Fruit fly (Drosophila melanogaster) whole organism, embryonic: Measurements from ENCODE around the gene Ndae1.

Source experiments
- Bteb2 ChIP-seq: fragments of 200-800 bp; sonication (Bioruptor generic); optimal IDR thresholded peaks from 2 replicates; lab custom pipeline; 2016; ENCODE audit warnings: missing biosample characterization, missing genetic modification characterization
- CG10209 ChIP-seq: fragments of 200-800 bp; sonication (Bioruptor generic); optimal IDR thresholded peaks from 3 replicates; lab custom pipeline; 2017; ENCODE audit warnings: missing biosample characterization, mild to moderate bottlenecking, missing genetic modification characterization, missing genetic modification reagents
- CG10543 ChIP-seq: fragments of 200-800 bp; sonication (Bioruptor generic); optimal IDR thresholded peaks from 3 replicates; lab custom pipeline; 2017; ENCODE audit warnings: missing biosample characterization, mild to moderate bottlenecking, missing genetic modification characterization, moderate library complexity
- CG11247 ChIP-seq: fragments of 200-800 bp; sonication (Bioruptor generic); IDR thresholded peaks from 2 replicates; pipeline ENCODE4 v1.3.6; 2022; ENCODE audit warnings: missing biosample characterization, missing genetic modification characterization
- CG11504 ChIP-seq: fragments of 200-800 bp; sonication (Bioruptor generic); optimal IDR thresholded peaks from 3 replicates; lab custom pipeline; 2019; ENCODE audit warnings: missing biosample characterization, mild to moderate bottlenecking, missing genetic modification characterization, moderate library complexity
- CG1529 ChIP-seq: fragments of 200-800 bp; sonication (Bioruptor generic); optimal IDR thresholded peaks from 3 replicates; lab custom pipeline; 2018; ENCODE audit warnings: missing biosample characterization, missing genetic modification characterization
- CG15696 ChIP-seq: fragments of 200-800 bp; sonication (Bioruptor generic); optimal IDR thresholded peaks from 2 replicates; lab custom pipeline; 2019; ENCODE audit warnings: missing biosample characterization, mild to moderate bottlenecking, missing genetic modification characterization, moderate library complexity
- CG16863 ChIP-seq: fragments of 200-800 bp; sonication (Bioruptor generic); optimal IDR thresholded peaks from 3 replicates; lab custom pipeline; 2016; ENCODE audit warnings: missing biosample characterization, missing genetic modification characterization
- CG17361 ChIP-seq: fragments of 200-800 bp; sonication (Bioruptor generic); IDR thresholded peaks from 3 replicates; pipeline ENCODE4 v1.3.6; 2022; ENCODE audit warnings: missing biosample characterization, missing genetic modification characterization
- CG18476 ChIP-seq: fragments of 200-800 bp; sonication (Bioruptor generic); optimal IDR thresholded peaks from 2 replicates; lab custom pipeline; 2016; ENCODE audit warnings: missing biosample characterization, mild to moderate bottlenecking, missing genetic modification characterization
- CG2199 ChIP-seq: fragments of 200-800 bp; sonication (Bioruptor generic); IDR thresholded peaks from 3 replicates; pipeline ENCODE4 v1.3.6; 2022; ENCODE audit warnings: missing biosample characterization, missing genetic modification characterization
- CG2678 ChIP-seq: fragments of 200-800 bp; sonication (Bioruptor generic); optimal IDR thresholded peaks from 3 replicates; lab custom pipeline; 2019; ENCODE audit warnings: missing biosample characterization, mild to moderate bottlenecking, missing genetic modification characterization, moderate library complexity
- CG30403 ChIP-seq: fragments of 200-800 bp; sonication (Bioruptor generic); optimal IDR thresholded peaks from 3 replicates; lab custom pipeline; 2016; ENCODE audit warnings: missing biosample characterization, missing genetic modification characterization
- CG33213 ChIP-seq: fragments of 200-800 bp; sonication (Bioruptor generic); optimal IDR thresholded peaks from 3 replicates; lab custom pipeline; 2016; ENCODE audit warnings: missing biosample characterization, missing genetic modification characterization
- CG33557 ChIP-seq: fragments of 200-800 bp; sonication (Bioruptor generic); optimal IDR thresholded peaks from 2 replicates; lab custom pipeline; 2019; ENCODE audit warnings: missing biosample characterization, mild to moderate bottlenecking, missing genetic modification characterization, moderate library complexity
- CG4424 ChIP-seq: fragments of 200-800 bp; sonication (Bioruptor generic); optimal IDR thresholded peaks from 3 replicates; lab custom pipeline; 2016; ENCODE audit warnings: missing biosample characterization, missing genetic modification characterization
- CG4820 ChIP-seq: fragments of 200-800 bp; sonication (Bioruptor generic); optimal IDR thresholded peaks from 3 replicates; lab custom pipeline; 2016; ENCODE audit warnings: missing biosample characterization, missing genetic modification characterization
- CG7271 ChIP-seq: fragments of 200-800 bp; sonication (Bioruptor generic); optimal IDR thresholded peaks from 2 replicates; lab custom pipeline; 2018; ENCODE audit warnings: missing biosample characterization, mild to moderate bottlenecking, missing genetic modification characterization, moderate library complexity
- CG7745 ChIP-seq: fragments of 200-800 bp; sonication (Bioruptor generic); optimal IDR thresholded peaks from 2 replicates; lab custom pipeline; 2018; ENCODE audit warnings: missing biosample characterization, mild to moderate bottlenecking, missing genetic modification characterization, moderate library complexity
- CG7963 ChIP-seq: fragments of 200-800 bp; sonication (Bioruptor generic); IDR thresholded peaks from 3 replicates; pipeline ENCODE4 v1.3.6; 2022; ENCODE audit warnings: missing biosample characterization, missing genetic modification characterization; ENCODE audit not compliant: partially characterized antibody
- CG8359 ChIP-seq: fragments of 200-800 bp; sonication (Bioruptor generic); optimal IDR thresholded peaks from 2 replicates; lab custom pipeline; 2017; ENCODE audit warnings: missing biosample characterization, mild to moderate bottlenecking, missing genetic modification characterization, borderline replicate concordance
- Camta ChIP-seq: fragments of 200-800 bp; sonication (Bioruptor generic); optimal IDR thresholded peaks from 2 replicates; lab custom pipeline; 2016; ENCODE audit warnings: missing biosample characterization, missing genetic modification characterization
- Chrac-16 ChIP-seq: fragments of 200-800 bp; sonication (Bioruptor generic); optimal IDR thresholded peaks from 3 replicates; lab custom pipeline; 2016; ENCODE audit warnings: missing biosample characterization, missing genetic modification characterization
- CoRest ChIP-seq: fragments of 200-800 bp; sonication (Bioruptor generic); optimal IDR thresholded peaks from 3 replicates; lab custom pipeline; 2018; ENCODE audit warnings: missing biosample characterization, mild to moderate bottlenecking, missing genetic modification characterization, moderate library complexity
- D ChIP-seq, 2 experiments: fragments of 200-800 bp in 1 of 2; fragments of >200 bp in 1 of 2; sonication (Bioruptor generic) in 1 of 2; optimal IDR thresholded peaks; 2 replicates in 1 of 2; 3 replicates in 1 of 2; lab custom pipeline; 2017; ENCODE audit warnings: mild to moderate bottlenecking in 1 of 2, missing biosample characterization in 1 of 2, missing genetic modification characterization in 1 of 2, missing genetic modification reagents in 1 of 2
- Deaf1 ChIP-seq: fragments of 200-800 bp; optimal IDR thresholded peaks from 3 replicates; lab custom pipeline; 2019; ENCODE audit warnings: missing biosample characterization, mild to moderate bottlenecking, missing genetic modification characterization, moderate library complexity
- Eip74EF ChIP-seq, 2 experiments: fragments of 200-800 bp in 1 of 2; fragments of >200 bp in 1 of 2; sonication (Bioruptor generic) in 1 of 2; optimal IDR thresholded peaks; 2 replicates each; lab custom pipeline; 2017 to 2019; ENCODE audit warnings: missing biosample characterization in 2 of 2, missing genetic modification characterization in 2 of 2, mild to moderate bottlenecking in 1 of 2, moderate library complexity in 1 of 2
- Six4 ChIP-seq: fragments of 200-800 bp; sonication (Bioruptor generic); optimal IDR thresholded peaks from 2 replicates; lab custom pipeline; 2016; ENCODE audit warnings: missing biosample characterization, missing genetic modification characterization
- Stat92E ChIP-seq, 3 experiments: fragments of >200 bp in 2 of 3; fragments of 200-800 bp in 1 of 3; sonication (Bioruptor generic) in 1 of 3; optimal IDR thresholded peaks; 2 replicates each; lab custom pipeline; 2017 to 2019; ENCODE audit warnings: missing biosample characterization in 3 of 3, missing genetic modification characterization in 3 of 3, mild to moderate bottlenecking in 1 of 3, moderate library complexity in 1 of 3
- ase ChIP-seq: fragments of 200-800 bp; sonication (Bioruptor generic); IDR thresholded peaks from 3 replicates; pipeline ENCODE4 v1.3.6; 2022; ENCODE audit warnings: missing biosample characterization, missing genetic modification characterization
- bab2 ChIP-seq: fragments of 200-800 bp; sonication (Bioruptor generic); optimal IDR thresholded peaks from 2 replicates; lab custom pipeline; 2016; ENCODE audit warnings: missing biosample characterization, missing genetic modification characterization
- ci ChIP-seq: fragments of 200-800 bp; sonication (Bioruptor generic); IDR thresholded peaks from 3 replicates; pipeline ENCODE4 v1.3.6; 2022; ENCODE audit warnings: missing biosample characterization, missing genetic modification characterization
- dmrt99B ChIP-seq: fragments of 200-800 bp; sonication (Bioruptor generic); optimal IDR thresholded peaks from 2 replicates; lab custom pipeline; 2018; ENCODE audit warnings: missing biosample characterization, mild to moderate bottlenecking, missing genetic modification characterization, moderate library complexity
- fd96Cb ChIP-seq: fragments of 200-800 bp; sonication (Bioruptor generic); optimal IDR thresholded peaks from 2 replicates; lab custom pipeline; 2018; ENCODE audit warnings: missing biosample characterization, mild to moderate bottlenecking, missing genetic modification characterization, moderate library complexity
- gro ChIP-seq: fragments of 200-800 bp; sonication (Bioruptor generic); optimal IDR thresholded peaks from 2 replicates; lab custom pipeline; 2016; ENCODE audit warnings: missing biosample characterization, missing genetic modification characterization
- hkb ChIP-seq, 2 experiments: fragments of 200-800 bp in 1 of 2; fragments of >200 bp in 1 of 2; sonication (Bioruptor generic) in 1 of 2; IDR thresholded peaks in 1 of 2; optimal IDR thresholded peaks in 1 of 2; 2 replicates each; pipeline versions ENCODE4 v1.3.6 to Lab custom; 2017 to 2022; ENCODE audit warnings: missing biosample characterization in 1 of 2, missing genetic modification characterization in 1 of 2
- lbe ChIP-seq: fragments of 200-800 bp; sonication (Bioruptor generic); optimal IDR thresholded peaks from 2 replicates; lab custom pipeline; 2016; ENCODE audit warnings: missing biosample characterization, mild to moderate bottlenecking, missing genetic modification characterization
- lilli ChIP-seq: fragments of 200-800 bp; sonication (Bioruptor generic); optimal IDR thresholded peaks from 3 replicates; lab custom pipeline; 2016; ENCODE audit warnings: missing biosample characterization, missing genetic modification characterization
- maf-S ChIP-seq: fragments of 200-800 bp; sonication (Bioruptor generic); optimal IDR thresholded peaks from 2 replicates; lab custom pipeline; 2016; ENCODE audit warnings: missing biosample characterization, missing genetic modification characterization
- nmo ChIP-seq: fragments of 200-800 bp; sonication (Bioruptor generic); optimal IDR thresholded peaks from 2 replicates; lab custom pipeline; 2018; ENCODE audit warnings: missing biosample characterization, mild to moderate bottlenecking, missing genetic modification characterization, moderate library complexity
- oc ChIP-seq: fragments of 200-800 bp; sonication (Bioruptor generic); optimal IDR thresholded peaks from 2 replicates; lab custom pipeline; 2018; ENCODE audit warnings: missing biosample characterization, mild to moderate bottlenecking, missing genetic modification characterization, moderate library complexity
- p53 ChIP-seq: fragments of 200-800 bp; sonication (Bioruptor generic); optimal IDR thresholded peaks from 2 replicates; lab custom pipeline; 2016; ENCODE audit warnings: missing biosample characterization, missing genetic modification characterization
- pnt ChIP-seq: fragments of 200-800 bp; sonication (Bioruptor generic); optimal IDR thresholded peaks from 3 replicates; lab custom pipeline; 2016; ENCODE audit warnings: missing biosample characterization, missing genetic modification characterization
- salm ChIP-seq: fragments of 200-800 bp; sonication (Bioruptor generic); optimal IDR thresholded peaks from 2 replicates; lab custom pipeline; 2018; ENCODE audit warnings: missing biosample characterization, mild to moderate bottlenecking, missing genetic modification characterization
- sqz ChIP-seq: fragments of 200-800 bp; sonication (Bioruptor generic); optimal IDR thresholded peaks from 3 replicates; lab custom pipeline; 2018; ENCODE audit warnings: missing biosample characterization, mild to moderate bottlenecking, missing genetic modification characterization
- zen ChIP-seq: fragments of 200-800 bp; sonication (Bioruptor generic); optimal IDR thresholded peaks from 3 replicates; lab custom pipeline; 2018; ENCODE audit warnings: missing biosample characterization, mild to moderate bottlenecking, missing genetic modification characterization, moderate library complexity

Ndae1 gene

DNA sequence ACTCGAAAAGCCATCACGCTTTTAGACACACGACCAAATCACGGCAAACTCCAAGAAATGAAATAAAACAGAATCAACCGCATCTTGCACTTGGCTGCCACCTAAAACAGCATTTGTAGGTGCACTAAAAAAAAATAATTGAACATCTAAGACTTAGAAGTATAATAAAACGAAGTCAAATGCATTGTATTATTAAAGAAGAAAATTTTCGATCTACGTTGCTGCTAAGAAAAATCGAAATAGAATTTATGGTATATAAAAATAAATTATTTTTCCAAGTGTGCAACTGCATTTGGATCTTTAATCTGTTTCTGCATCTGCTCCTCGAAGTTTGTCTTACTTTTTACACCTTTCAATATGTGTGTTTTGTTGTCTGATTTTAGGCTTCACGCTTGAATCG, 21.1 kb upstream of the Ndae1 start (continued):
- TF ChIP-seq ase (GFP tag; lab: Robert Waterston, UW) (no peak), Stat92E (GFP tag; optimal IDR thresholded peaks at IDR 0.05; lab: Kevin White, UChicago) (peak in 1 of 3 experiments; percentile 58), CoRest (tag; lab: Kevin White, UChicago) (peak; percentile 45), lbe (GFP tag; lab: Kevin White, UChicago) (no peak), CG11247 (GFP tag; lab: Robert Waterston, UW) (no peak), lilli (GFP tag; lab: Kevin White, UChicago) (no peak), D (optimal IDR thresholded peaks at IDR 0.05; lab: Kevin White, UChicago) (no peak), D (GFP tag; optimal IDR thresholded peaks at IDR 0.05; lab: Kevin White, UChicago) (peak; percentile 52), CG7271 (tag; lab: Kevin White, UChicago) (peak; percentile 17), CG30403 (peak; percentile 33), CG4424 (GFP tag; lab: Kevin White, UChicago) (peak; percentile 54), CG4820 (GFP tag; lab: Kevin White, UChicago) (peak; percentile 62), pnt (GFP tag; lab: Kevin White, UChicago) (peak; percentile 10), CG7963 (GFP tag; lab: Robert Waterston, UW) (no peak), CG11504 (tag; lab: Kevin White, UChicago) (peak; percentile 58), Eip74EF (GFP tag; optimal IDR thresholded peaks at IDR 0.05; lab: Kevin White, UChicago) (peak in 1 of 2 experiments; percentile 24), nmo (GFP tag; lab: Kevin White, UChicago) (peak; percentile 76), CG2678 (tag; lab: Kevin White, UChicago) (peak; percentile 50), Bteb2 (GFP tag; lab: Kevin White, UChicago) (no peak), CG2199 (GFP tag; lab: Robert Waterston, UW) (no peak), CG15696 (tag; lab: Kevin White, UChicago) (peak; percentile 59), zen (tag; lab: Kevin White, UChicago) (peak; percentile 69), sqz (GFP tag; lab: Kevin White, UChicago) (peak; percentile 11), CG1529 (GFP tag; lab: Kevin White, UChicago) (peak; percentile 19), oc (tag; lab: Kevin White, UChicago) (peak; percentile 71), gro (no peak), CG16863 (GFP tag; lab: Kevin White, UChicago) (peak; percentile 17), CG33213 (GFP tag; lab: Kevin White, UChicago) (peak; percentile 0), CG17361 (GFP tag; lab: Robert Waterston, UW) (peak; percentile 71; the same call in 2 of the 3 replicates), CG10209 (GFP tag; lab: Kevin White, UChicago) (peak; percentile 26), bab2 (GFP tag; lab: Kevin White, UChicago) (peak; percentile 3), salm (tag; lab: Kevin White, UChicago) (no peak), Camta (peak; percentile 10), hkb (optimal IDR thresholded peaks at IDR 0.05; lab: Kevin White, UChicago) (no peak), hkb (GFP tag; IDR thresholded peaks at IDR 0.05; lab: Robert Waterston, UW) (peak; percentile 45; the same call in 1 of the 2 replicates), p53 (no peak), ci (peak; percentile 54; the same call in 1 of the 3 replicates), CG10543 (no peak), CG8359 (peak; percentile 28), Chrac-16 (peak; percentile 51), CG7745 (tag; lab: Kevin White, UChicago) (peak; percentile 49), CG18476 (GFP tag; lab: Kevin White, UChicago) (peak; percentile 40), Deaf1 (tag; lab: Kevin White, UChicago) (peak; percentile 4), dmrt99B (tag; lab: Kevin White, UChicago) (peak; percentile 62), fd96Cb (peak; percentile 68), maf-S (GFP tag; lab: Kevin White, UChicago) (no peak), CG33557 (GFP tag; lab: Kevin White, UChicago) (peak; percentile 72), Six4 (GFP tag; lab: Kevin White, UChicago) (peak; percentile 39)
